Fruit fly (Drosophila melanogaster) S2 (cell line): Measurements from ENCODE around the gene smash.

Experiments used
- CG8478 ChIP-seq: fragments of >200 bp; optimal IDR thresholded peaks from 2 replicates; lab custom pipeline; 2018
- CTCF ChIP-seq, 2 experiments: fragments of >200 bp; optimal IDR thresholded peaks; 2 replicates each; lab custom pipeline; 2018

DNA sequence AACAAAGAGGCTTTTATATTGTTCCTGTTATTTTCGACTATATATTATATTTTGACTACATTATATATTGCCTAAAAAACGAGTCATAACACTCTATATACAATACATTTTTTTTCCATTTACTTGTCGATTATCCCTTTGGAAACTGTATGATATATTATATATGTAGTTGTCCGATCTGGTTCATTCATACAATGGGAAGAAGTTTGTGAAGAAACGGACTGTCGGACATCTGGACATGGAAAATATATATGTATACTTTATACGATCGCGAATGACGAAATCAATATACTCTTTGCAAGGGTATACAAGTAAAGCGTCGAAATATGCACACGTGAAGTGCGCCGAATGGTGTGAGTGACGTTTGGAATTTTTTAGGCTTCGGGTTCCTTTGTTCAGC lies 67.4 kb downstream of the smash start:
- TF ChIP-seq CG8478 (lab: Kevin White, UChicago) (no peak), CTCF (optimal IDR thresholded peaks at IDR 0.05; lab: Kevin White, UChicago) (no peak)
